Worm (Caenorhabditis elegans): ENCODE measurements around the gene mxl-2.

The mxl-2 gene

ce11 chrIII:180963-181362 lies 7.0 kb downstream of the mxl-2 start, which contains the start of gene F40G9.5:
Gene F40G9.5 (plus strand): TSS chrIII:181263.
- TF ChIP-seq F23B12.7 (tag; optimal IDR thresholded peaks at IDR 0.05; ENCODE audit: insufficient read depth) (no peak), efl-1 (GFP tag; optimal IDR thresholded peaks at IDR 0.05) (no peak), bed-1 (GFP tag; IDR thresholded peaks at IDR 0.05) (no peak), ceh-40 (GFP tag; IDR thresholded peaks at IDR 0.05) (no peak), lin-40 (tag; optimal IDR thresholded peaks at IDR 0.05) (no peak), F39B2.1 (GFP tag; IDR thresholded peaks at IDR 0.05) (no peak), rpc-1 (optimal IDR thresholded peaks at IDR 0.05) (no peak), rpc-1 (tag; optimal IDR thresholded peaks at IDR 0.05) (no peak), him-1 (tag; optimal IDR thresholded peaks at IDR 0.05) (no peak)

DNA sequence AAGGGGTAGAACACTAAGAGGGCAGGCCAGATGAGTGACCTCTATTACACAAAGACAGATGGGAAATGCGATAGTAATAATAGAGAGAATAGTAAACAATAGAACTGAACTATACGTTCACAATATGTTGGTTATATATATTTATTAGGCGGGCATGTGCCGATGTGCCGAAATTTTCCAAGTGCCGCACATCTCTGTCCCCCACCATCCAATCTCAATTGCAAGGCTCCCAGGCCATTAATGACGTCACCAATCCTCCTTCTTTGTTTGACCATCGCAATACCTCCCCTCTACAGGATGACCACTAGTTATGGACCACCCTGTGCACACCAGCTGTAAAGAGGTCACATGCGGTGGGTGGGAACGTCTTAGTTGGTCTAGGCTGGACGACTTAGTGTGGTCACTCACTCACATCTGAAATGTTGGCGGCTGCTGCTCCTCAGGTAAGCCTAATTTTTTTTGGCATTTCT lies 8.8 kb downstream of the mxl-2 start, which contains the start of gene F40G9.6:
TSS of gene F40G9.6 (plus strand) at position 420 of the 470 bp plus-strand sequence.
- TF ChIP-seq him-1 (tag; optimal IDR thresholded peaks at IDR 0.05) = no peak
- no peak for TF ChIP-seq tbx-9 (tag; optimal IDR thresholded peaks at IDR 0.05; ENCODE audit: borderline replicate concordance)
- no peak for TF ChIP-seq nfya-2 (GFP tag; IDR thresholded peaks at IDR 0.05)
- TF ChIP-seq ztf-28 (GFP tag; IDR thresholded peaks at IDR 0.05) = no peak
- TF ChIP-seq akir-1 (GFP tag; optimal IDR thresholded peaks at IDR 0.05) = no peak
- no peak for TF ChIP-seq rec-8 (tag; optimal IDR thresholded peaks at IDR 0.05)
- TF ChIP-seq hmg-1.2 (GFP tag; IDR thresholded peaks at IDR 0.05) = no peak
- no peak for TF ChIP-seq T26A5.8 (tag; optimal IDR thresholded peaks at IDR 0.05)

DNA sequence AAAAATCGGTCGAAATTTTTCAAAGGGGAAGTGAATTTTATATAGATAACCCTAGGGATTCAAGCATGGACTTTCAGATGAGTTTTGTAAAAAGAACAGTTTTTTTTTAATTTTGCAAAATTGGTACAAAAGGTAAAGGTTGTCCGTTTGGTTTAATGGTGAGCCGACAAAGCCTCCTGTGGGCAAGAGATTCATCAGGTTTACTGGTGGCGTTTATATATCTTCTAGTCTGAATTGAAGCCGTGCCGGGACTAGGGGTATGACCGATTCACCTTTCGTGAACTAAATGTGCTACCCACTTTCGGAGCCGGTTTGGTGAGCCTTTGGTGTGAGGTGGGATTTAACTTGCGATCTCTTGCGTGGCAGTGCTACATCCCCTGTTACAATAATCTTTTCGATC lies 9.8 kb downstream of the mxl-2 start:
- no peak for TF ChIP-seq Y53G8AR.9 (GFP tag; conservative IDR thresholded peaks at IDR 0.05)
- no peak for TF ChIP-seq madf-6 (GFP tag; IDR thresholded peaks at IDR 0.05)
- no peak for TF ChIP-seq B0261.1 (tag; optimal IDR thresholded peaks at IDR 0.05)
- no peak for TF ChIP-seq F10E7.11 (tag; optimal IDR thresholded peaks at IDR 0.05)
- TF ChIP-seq pbrm-1 (GFP tag; IDR thresholded peaks at IDR 0.05) = no peak
- no peak for TF ChIP-seq atf-7 (tag; optimal IDR thresholded peaks at IDR 0.05)

- TF ChIP-seq repo-1 (tag; optimal IDR thresholded peaks at IDR 0.05) (no peak), hsf-1 (GFP tag; IDR thresholded peaks at IDR 0.05) (no peak), bed-2 (GFP tag; IDR thresholded peaks at IDR 0.05) (no peak), egrh-3 (GFP tag; IDR thresholded peaks at IDR 0.05) (no peak), T07F8.4 (tag; optimal IDR thresholded peaks at IDR 0.05) (no peak), Y95B8A.8 (GFP tag; IDR thresholded peaks at IDR 0.05) (no peak), Y67H2A.10 (GFP tag; conservative IDR thresholded peaks at IDR 0.05) (no peak), die-1 (tag; optimal IDR thresholded peaks at IDR 0.05) (no peak), efl-1 (GFP tag; optimal IDR thresholded peaks at IDR 0.05) (no peak), Y53G8AR.9 (GFP tag; conservative IDR thresholded peaks at IDR 0.05) (no peak), F37B4.10 (GFP tag; IDR thresholded peaks at IDR 0.05) (no peak), ceh-91 (GFP tag; IDR thresholded peaks at IDR 0.05) (no peak), attf-5 (GFP tag; optimal IDR thresholded peaks at IDR 0.05) (no peak), egl-44 (GFP tag; IDR thresholded peaks at IDR 0.05) (no peak), lir-1 (GFP tag; conservative IDR thresholded peaks at IDR 0.05) (no peak), ccch-3 (GFP tag; optimal IDR thresholded peaks at IDR 0.05) (no peak)
These were observed 10.2 kb downstream of the mxl-2 start, which contains the start of gene F40G9.14 for ce11 chrIII:177715-178114. Gene F40G9.14 (minus strand): TSS chrIII:177815.
